Worm (Caenorhabditis elegans) whole organism, L4 larva: Measurements from ENCODE around the gene sel-8.

ENCODE experiments used
- F26F4.8 ChIP-seq: fragments of 200-800 bp; sonication (Bioruptor generic); conservative IDR thresholded peaks from 2 replicates; pipeline ENCODE4 v1.3.6; 2022; ENCODE audit warnings: missing genetic modification characterization, missing compliant biosample characterization
- T20F7.1 ChIP-seq: fragments of 200-800 bp; sonication (Bioruptor generic); optimal IDR thresholded peaks from 2 replicates; lab custom pipeline; 2018; ENCODE audit warnings: mild to moderate bottlenecking, missing genetic modification characterization, missing compliant biosample characterization
- Y48G9A.11 ChIP-seq: fragments of 200-800 bp; sonication (Bioruptor generic); IDR thresholded peaks from 2 replicates; pipeline ENCODE4 v1.3.6; 2022; ENCODE audit warnings: missing genetic modification reagents, missing genetic modification characterization, missing compliant biosample characterization
- Y5F2A.4 ChIP-seq: fragments of 200-800 bp; sonication (Bioruptor generic); optimal IDR thresholded peaks from 2 replicates; lab custom pipeline; 2018; ENCODE audit warnings: mild to moderate bottlenecking, missing genetic modification characterization, missing compliant biosample characterization
- Y75B8A.6 ChIP-seq: fragments of 200-800 bp; sonication (Bioruptor generic); IDR thresholded peaks from 2 replicates; pipeline ENCODE4 v1.3.6; 2022; ENCODE audit warnings: missing genetic modification reagents, missing genetic modification characterization, missing compliant biosample characterization
- aha-1 ChIP-seq: fragments of 150-350 bp; peaks from one replicate; lab custom pipeline; 2014; ENCODE audit warnings: missing biosample characterization, missing genetic modification characterization
- aly-2 ChIP-seq: sonication (generic microtip); optimal IDR thresholded peaks from 2 replicates; lab custom pipeline; 2018; ENCODE audit warnings: missing biosample characterization, missing genetic modification characterization
- ceh-28 ChIP-seq: fragments of 150-350 bp; optimal IDR thresholded peaks from 2 replicates; lab custom pipeline; 2014; ENCODE audit warnings: missing biosample characterization, missing genetic modification reagents, missing genetic modification characterization
- ceh-44 ChIP-seq: fragments of 200-800 bp; sonication (Bioruptor generic); IDR thresholded peaks from 2 replicates; pipeline ENCODE4 v1.3.6; 2022; ENCODE audit warnings: missing genetic modification reagents, missing genetic modification characterization, missing compliant biosample characterization
- daf-16 ChIP-seq, 3 experiments: sonication (generic microtip); optimal IDR thresholded peaks; 2 replicates each; lab custom pipeline; 2016 to 2017; ENCODE audit warnings: missing genetic modification characterization in 3 of 3, missing genetic modification reagents in 3 of 3, mild to moderate bottlenecking in 2 of 3, missing compliant biosample characterization in 2 of 3, missing biosample characterization in 1 of 3, moderate library complexity in 1 of 3
- dmd-6 ChIP-seq: fragments of 200-800 bp; sonication (Bioruptor generic); IDR thresholded peaks from 2 replicates; pipeline ENCODE4 v1.3.6; 2022; ENCODE audit warnings: missing genetic modification reagents, missing genetic modification characterization, missing compliant biosample characterization
- dpl-1 ChIP-seq: fragments of 150-350 bp; optimal IDR thresholded peaks from 2 replicates; lab custom pipeline; 2014; ENCODE audit warnings: missing biosample characterization, missing genetic modification reagents, missing genetic modification characterization
- dve-1 ChIP-seq: sonication (generic microtip); optimal IDR thresholded peaks from 2 replicates; lab custom pipeline; 2017; ENCODE audit warnings: antibody characterized with exemption, mild to moderate bottlenecking, missing genetic modification characterization, missing compliant biosample characterization; ENCODE audit not compliant: insufficient read depth
- hif-1 ChIP-seq, 2 experiments: sonication (generic microtip); optimal IDR thresholded peaks; 2 replicates each; lab custom pipeline; 2016 to 2017; ENCODE audit warnings: missing compliant biosample characterization in 2 of 2, missing genetic modification characterization in 2 of 2, missing genetic modification reagents in 2 of 2, missing genotype in 2 of 2, mild to moderate bottlenecking in 1 of 2
- hlh-11 ChIP-seq: fragments of 200-800 bp; sonication (Bioruptor generic); optimal IDR thresholded peaks from 2 replicates; lab custom pipeline; 2018; ENCODE audit warnings: mild to moderate bottlenecking, missing genetic modification characterization, missing compliant biosample characterization
- hlh-30 ChIP-seq: sonication (generic microtip); optimal IDR thresholded peaks from 2 replicates; lab custom pipeline; 2017; ENCODE audit warnings: antibody characterized with exemption, mild to moderate bottlenecking, missing genetic modification characterization, missing compliant biosample characterization; ENCODE audit not compliant: insufficient read depth
- lim-7 ChIP-seq: fragments of 200-800 bp; sonication (Bioruptor generic); IDR thresholded peaks from 2 replicates; pipeline ENCODE4 v1.3.6; 2022; ENCODE audit warnings: missing genetic modification characterization, missing compliant biosample characterization
- lin-38 ChIP-seq: fragments of 200-800 bp; sonication (Bioruptor generic); IDR thresholded peaks from 2 replicates; pipeline ENCODE4 v1.3.6; 2022; ENCODE audit warnings: missing genetic modification reagents, missing genetic modification characterization, missing compliant biosample characterization
- lir-3 ChIP-seq: sonication (generic microtip); optimal IDR thresholded peaks from 2 replicates; lab custom pipeline; 2016; ENCODE audit warnings: mild to moderate bottlenecking, missing genetic modification characterization, missing compliant biosample characterization
- lsy-2 ChIP-seq, 2 experiments: fragments of 150-350 bp in 1 of 2; sonication (generic microtip) in 1 of 2; optimal IDR thresholded peaks; 2 replicates each; lab custom pipeline; 2014 to 2017; ENCODE audit warnings: missing biosample characterization in 2 of 2, missing genetic modification characterization in 2 of 2
- mdl-1 ChIP-seq, 2 experiments: fragments of 150-350 bp in 1 of 2; sonication (generic microtip) in 1 of 2; optimal IDR thresholded peaks; 2 replicates each; lab custom pipeline; 2014 to 2017; ENCODE audit warnings: missing biosample characterization in 2 of 2, missing genetic modification characterization in 2 of 2
- mep-1 ChIP-seq: fragments of 150-350 bp; sonication (generic microtip); optimal IDR thresholded peaks from 3 replicates; lab custom pipeline; 2014; ENCODE audit warnings: missing biosample characterization, missing genetic modification characterization
- mes-2 ChIP-seq: sonication (generic microtip); optimal IDR thresholded peaks from 2 replicates; lab custom pipeline; 2016; ENCODE audit warnings: missing genotype, mild to moderate bottlenecking, missing genetic modification characterization, missing compliant biosample characterization; ENCODE audit not compliant: poor library complexity, severe bottlenecking
- nhr-102 ChIP-seq: sonication (generic microtip); optimal IDR thresholded peaks from 2 replicates; lab custom pipeline; 2016; ENCODE audit warnings: mild to moderate bottlenecking, missing genetic modification characterization, moderate library complexity, missing compliant biosample characterization
- nhr-11 ChIP-seq: fragments of 150-350 bp; optimal IDR thresholded peaks from 2 replicates; lab custom pipeline; 2014; ENCODE audit warnings: missing biosample characterization, missing genetic modification characterization
- nhr-25 ChIP-seq: sonication (generic microtip); optimal IDR thresholded peaks from 2 replicates; lab custom pipeline; 2017; ENCODE audit warnings: missing genetic modification characterization, mild to moderate bottlenecking, missing compliant biosample characterization, antibody characterized with exemption, moderate library complexity, borderline replicate concordance; ENCODE audit not compliant: insufficient read depth
- nhr-28 ChIP-seq: fragments of 150-350 bp; optimal IDR thresholded peaks from 2 replicates; lab custom pipeline; 2014; ENCODE audit warnings: missing biosample characterization, missing genetic modification characterization
- nhr-42 ChIP-seq: fragments of 200-800 bp; sonication (Bioruptor generic); IDR thresholded peaks from 2 replicates; pipeline ENCODE4 v1.3.6; 2022; ENCODE audit warnings: missing genetic modification characterization, missing compliant biosample characterization
- nhr-48 ChIP-seq: sonication (generic microtip); optimal IDR thresholded peaks from 2 replicates; lab custom pipeline; 2016; ENCODE audit warnings: mild to moderate bottlenecking, missing genetic modification characterization, missing compliant biosample characterization
- nhr-6 ChIP-seq: fragments of 150-350 bp; optimal IDR thresholded peaks from 2 replicates; lab custom pipeline; 2014; ENCODE audit warnings: missing biosample characterization, missing genetic modification characterization
- nhr-77 ChIP-seq: fragments of 150-350 bp; optimal IDR thresholded peaks from 2 replicates; lab custom pipeline; 2014; ENCODE audit warnings: missing biosample characterization, missing genetic modification characterization
- pha-4 ChIP-seq, 2 experiments: fragments of 150-350 bp in 1 of 2; fragments of 200-800 bp in 1 of 2; sonication (Bioruptor generic) in 1 of 2; IDR thresholded peaks in 1 of 2; optimal IDR thresholded peaks in 1 of 2; 2 replicates each; pipeline versions ENCODE4 v1.3.6 to Lab custom; 2014 to 2022; ENCODE audit warnings: missing genetic modification characterization in 2 of 2, missing genetic modification reagents in 2 of 2, missing biosample characterization in 1 of 2, missing compliant biosample characterization in 1 of 2
- pqm-1 ChIP-seq: sonication (generic microtip); optimal IDR thresholded peaks from 2 replicates; lab custom pipeline; 2017; ENCODE audit warnings: missing biosample characterization, missing genetic modification characterization
- sdz-12 ChIP-seq: fragments of 200-800 bp; sonication (Bioruptor generic); optimal IDR thresholded peaks from 2 replicates; lab custom pipeline; 2018; ENCODE audit warnings: mild to moderate bottlenecking, missing genetic modification characterization, missing compliant biosample characterization
- set-16 ChIP-seq: fragments of 200-800 bp; sonication (Bioruptor generic); IDR thresholded peaks from 2 replicates; pipeline ENCODE4 v1.3.6; 2022; ENCODE audit warnings: missing genetic modification reagents, missing genetic modification characterization, missing compliant biosample characterization
- snpc-4 ChIP-seq: fragments of 150-350 bp; optimal IDR thresholded peaks from 2 replicates; lab custom pipeline; 2014; ENCODE audit warnings: missing biosample characterization, missing genetic modification characterization
- unc-62 ChIP-seq, 3 experiments: fragments of 150-350 bp in 1 of 3; sonication (generic microtip); optimal IDR thresholded peaks in 2 of 3; peaks in 1 of 3; 1 replicate in 1 of 3; 2 replicates in 2 of 3; lab custom pipeline; 2014 to 2017; ENCODE audit warnings: missing biosample characterization in 3 of 3, missing genetic modification characterization in 3 of 3, missing genetic modification reagents in 3 of 3, missing genotype in 1 of 3
- zag-1 ChIP-seq: fragments of 150-350 bp; optimal IDR thresholded peaks from 2 replicates; lab custom pipeline; 2014; ENCODE audit warnings: missing biosample characterization, missing genetic modification characterization

Gene sel-8

DNA sequence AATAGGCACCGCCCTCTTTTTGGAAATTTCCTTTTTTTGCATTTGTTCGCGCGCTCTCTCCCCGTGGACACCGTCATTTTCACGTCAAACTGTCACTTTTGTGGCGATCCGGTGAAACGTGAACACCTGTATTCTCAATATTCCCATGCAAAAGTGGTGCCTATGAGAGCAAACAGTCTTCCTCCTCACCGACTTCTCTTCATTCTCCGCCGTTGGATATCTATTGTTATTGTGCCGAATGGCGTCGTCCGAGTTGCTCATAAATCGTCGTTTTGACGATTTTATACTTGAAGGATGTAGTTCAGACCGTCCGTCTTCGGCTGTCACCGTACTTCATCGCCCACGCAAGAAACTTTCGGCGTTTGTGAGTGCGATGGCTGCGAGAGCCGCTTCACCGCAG lies 8.9 kb upstream of the sel-8 start, which contains the start of gene rilp-1:
Gene rilp-1, plus strand, starts transcription at position 301 of the 400 bp plus-strand sequence.
- peak; percentile 62 for TF ChIP-seq aha-1 (tag; lab: Kevin White, UChicago)
- TF ChIP-seq lim-7: no peak

DNA sequence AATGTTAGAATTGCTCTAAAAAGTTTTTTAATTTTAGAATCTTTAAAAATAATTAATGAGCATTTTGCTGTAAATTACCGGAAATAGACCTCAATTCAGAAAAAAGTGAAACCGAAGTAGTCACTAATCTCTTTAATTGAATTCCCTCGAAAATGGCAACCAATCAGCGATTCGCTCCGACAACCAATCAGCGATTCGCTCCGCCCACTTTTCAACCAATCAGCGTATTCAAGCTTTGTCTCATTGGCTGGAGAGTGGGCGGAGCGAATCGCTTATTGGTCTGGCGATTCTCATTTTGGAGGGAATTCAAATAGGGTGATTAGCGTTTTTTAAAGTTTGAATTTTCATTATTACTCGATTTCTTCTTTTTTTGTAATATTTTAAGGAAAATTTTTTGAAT lies 7.9 kb upstream of the sel-8 start:
- TF ChIP-seq ceh-28 (tag; lab: Kevin White, UChicago) (no peak), aly-2 (tag; lab: Kevin White, UChicago) (no peak)

ce11 chrIII:3634158-3634557 lies 7.2 kb upstream of the sel-8 start:
- TF ChIP-seq nhr-42 (GFP tag; lab: Robert Waterston, UW) (no peak), hlh-30 (tag; lab: Kevin White, UChicago) (no peak), set-16 (GFP tag; lab: Robert Waterston, UW) (no peak), nhr-25 (tag; lab: Kevin White, UChicago) (no peak), Y5F2A.4 (GFP tag; lab: Kevin White, UChicago) (no peak), unc-62 (GFP tag; optimal IDR thresholded peaks at IDR 0.05 in 1 of 2; lab: Kevin White, UChicago) (no peak), unc-62 (tag; optimal IDR thresholded peaks at IDR 0.05; lab: Kevin White, UChicago) (no peak), lir-3 (tag; lab: Kevin White, UChicago) (no peak)

ce11 chrIII:3632379-3632778 lies 5.4 kb upstream of the sel-8 start:
- peak in 1 of 2 experiments; percentile 98 for TF ChIP-seq unc-62 (GFP tag; optimal IDR thresholded peaks at IDR 0.05 in 1 of 2; lab: Kevin White, UChicago)
- TF ChIP-seq unc-62 (tag; optimal IDR thresholded peaks at IDR 0.05; lab: Kevin White, UChicago): no peak
- no peak for TF ChIP-seq F26F4.8 (GFP tag; lab: Robert Waterston, UW)
- no peak for TF ChIP-seq pha-4 (GFP tag; IDR thresholded peaks at IDR 0.05; lab: Robert Waterston, UW)
- TF ChIP-seq pha-4 (tag; optimal IDR thresholded peaks at IDR 0.05; lab: Kevin White, UChicago): no peak
- TF ChIP-seq ceh-44 (GFP tag; lab: Robert Waterston, UW): no peak
- TF ChIP-seq aha-1 (tag; lab: Kevin White, UChicago): peak; percentile 59
- no peak for TF ChIP-seq zag-1 (tag; lab: Kevin White, UChicago)
- TF ChIP-seq nhr-48 (tag; lab: Kevin White, UChicago): no peak

DNA sequence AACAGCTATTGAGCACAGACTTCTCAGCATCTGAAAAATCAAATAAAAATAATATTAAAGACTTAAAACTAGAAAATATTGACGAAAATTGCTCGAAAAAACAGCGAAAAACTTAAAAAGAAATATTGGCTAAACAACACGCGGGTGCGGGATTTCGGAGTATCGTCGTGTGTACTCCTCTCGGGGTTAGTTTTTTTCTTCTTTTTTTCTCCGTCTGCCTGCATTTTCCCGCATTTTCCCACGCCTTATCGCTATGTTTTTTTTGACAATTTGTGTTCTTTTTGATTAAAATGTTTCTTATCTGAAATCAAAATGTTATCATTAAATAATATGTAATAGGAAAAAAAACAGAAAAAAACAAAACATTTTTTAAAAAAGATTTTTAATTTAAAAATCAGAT lies 3.4 kb upstream of the sel-8 start, which contains the start of gene mrps-31:
Gene mrps-31, minus strand, starts transcription at position 36 of the 400 bp plus-strand sequence.
- TF ChIP-seq nhr-77 (tag; lab: Kevin White, UChicago) (peak; percentile 67), Y75B8A.6 (GFP tag; lab: Robert Waterston, UW) (no peak), T20F7.1 (GFP tag; lab: Kevin White, UChicago) (peak; percentile 99), Y48G9A.11 (GFP tag; lab: Robert Waterston, UW) (peak; percentile 89), mes-2 (tag; lab: Kevin White, UChicago) (peak; percentile 59), lin-38 (GFP tag; lab: Robert Waterston, UW) (peak; percentile 28; the same call in 1 of the 2 replicates), nhr-102 (peak; percentile 12), nhr-11 (tag; lab: Kevin White, UChicago) (no peak), dmd-6 (peak; percentile 93), dve-1 (tag; lab: Kevin White, UChicago) (peak; percentile 91), lsy-2 (tag; optimal IDR thresholded peaks at IDR 0.05; lab: Kevin White, UChicago) (peak in 1 of 2 experiments; percentile 80), mep-1 (tag; lab: Kevin White, UChicago) (peak; percentile 59), mdl-1 (tag; optimal IDR thresholded peaks at IDR 0.05; lab: Kevin White, UChicago) (peak in 1 of 2 experiments; percentile 21), snpc-4 (no peak), hlh-11 (tag; lab: Kevin White, UChicago) (peak; percentile 77), dpl-1 (GFP tag; lab: Kevin White, UChicago) (peak; percentile 53), nhr-6 (tag; lab: Kevin White, UChicago) (peak; percentile 49), daf-16 (GFP tag; optimal IDR thresholded peaks at IDR 0.05; lab: Kevin White, UChicago) (peak in 1 of 2 experiments; percentile 33), daf-16 (tag; optimal IDR thresholded peaks at IDR 0.05; lab: Kevin White, UChicago) (peak; percentile 76), sdz-12 (GFP tag; lab: Kevin White, UChicago) (no peak), hlh-30 (tag; lab: Kevin White, UChicago) (peak; percentile 40), nhr-28 (peak; percentile 84), pqm-1 (tag; lab: Kevin White, UChicago) (peak; percentile 87), nhr-48 (tag; lab: Kevin White, UChicago) (peak; percentile 31), aly-2 (tag; lab: Kevin White, UChicago) (no peak), hif-1 (tag; optimal IDR thresholded peaks at IDR 0.05; lab: Kevin White, UChicago) (peak in 1 of 2 experiments; percentile 13)
